Fruit fly (Drosophila melanogaster) whole organism, wandering third instar larva: ENCODE results near the gene CG12502.

Experiments
- Abd-B ChIP-seq: fragments of >200 bp; optimal IDR thresholded peaks from 2 replicates; lab custom pipeline; 2017; ENCODE audit warnings: missing biosample characterization, missing genetic modification characterization
- CG9705 ChIP-seq: fragments of 200-800 bp; sonication (Bioruptor generic); optimal IDR thresholded peaks from 2 replicates; lab custom pipeline; 2018; ENCODE audit warnings: missing biosample characterization, mild to moderate bottlenecking, missing genetic modification characterization
- CrebA ChIP-seq: fragments of 200-800 bp; sonication (Bioruptor generic); optimal IDR thresholded peaks from 2 replicates; lab custom pipeline; 2016; ENCODE audit warnings: missing biosample characterization, mild to moderate bottlenecking, missing genetic modification characterization, borderline replicate concordance
- Dfd ChIP-seq: fragments of >200 bp; optimal IDR thresholded peaks from 2 replicates; lab custom pipeline; 2017; ENCODE audit warnings: missing biosample characterization, missing genetic modification characterization
- Dif ChIP-seq: fragments of 200-275, 200-300 bp; sonication (Bioruptor generic); optimal IDR thresholded peaks from 2 replicates; lab custom pipeline; 2018; ENCODE audit warnings: missing biosample characterization, missing genetic modification characterization; ENCODE audit not compliant: partially characterized antibody
- GATAd ChIP-seq: sonication (Bioruptor generic); optimal IDR thresholded peaks from 2 replicates; lab custom pipeline; 2016; ENCODE audit warnings: missing biosample characterization, missing genetic modification characterization
- HLH106 ChIP-seq: fragments of 200-800 bp; optimal IDR thresholded peaks from 3 replicates; lab custom pipeline; 2019; ENCODE audit warnings: missing biosample characterization, mild to moderate bottlenecking, missing genetic modification characterization, moderate library complexity
- Hnf4 ChIP-seq: fragments of 200-800 bp; sonication (Bioruptor generic); optimal IDR thresholded peaks from 2 replicates; lab custom pipeline; 2016; ENCODE audit warnings: missing biosample characterization, mild to moderate bottlenecking, missing genetic modification characterization
- Hr78 ChIP-seq: fragments of >200 bp; optimal IDR thresholded peaks from 2 replicates; lab custom pipeline; 2017; ENCODE audit warnings: missing biosample characterization, missing genetic modification characterization
- Hr83 ChIP-seq: fragments of 200-300 bp; sonication (Bioruptor generic); optimal IDR thresholded peaks from 2 replicates; lab custom pipeline; 2016; ENCODE audit warnings: missing biosample characterization, mild to moderate bottlenecking, missing genetic modification characterization, moderate library complexity; ENCODE audit not compliant: poor library complexity, severe bottlenecking
- Myc ChIP-seq: fragments of >200 bp; optimal IDR thresholded peaks from 2 replicates; lab custom pipeline; 2017
- N ChIP-seq: fragments of >200 bp; optimal IDR thresholded peaks from 2 replicates; lab custom pipeline; 2018; ENCODE audit warnings: missing biosample characterization, missing external identifiers, missing genetic modification characterization
- OdsH ChIP-seq: fragments of 200-800 bp; sonication (Bioruptor generic); optimal IDR thresholded peaks from 2 replicates; lab custom pipeline; 2016; ENCODE audit warnings: missing biosample characterization, mild to moderate bottlenecking, missing genetic modification characterization
- Rel ChIP-seq, 2 experiments: fragments of 200-800 bp; sonication (Bioruptor generic) in 1 of 2; optimal IDR thresholded peaks; 2 replicates in 1 of 2; 3 replicates in 1 of 2; lab custom pipeline; 2016 to 2019; ENCODE audit warnings: mild to moderate bottlenecking in 2 of 2, missing biosample characterization in 2 of 2, missing genetic modification characterization in 2 of 2, moderate library complexity in 1 of 2
- Sp1 ChIP-seq: fragments of 200-800 bp; sonication (Bioruptor generic); optimal IDR thresholded peaks from 3 replicates; lab custom pipeline; 2019; ENCODE audit warnings: missing biosample characterization, mild to moderate bottlenecking, missing genetic modification characterization, moderate library complexity
- Vsx2 ChIP-seq: fragments of 200-300, 225-300 bp; sonication (Bioruptor generic); optimal IDR thresholded peaks from 2 replicates; lab custom pipeline; 2018; ENCODE audit warnings: missing biosample characterization, missing genetic modification characterization; ENCODE audit not compliant: partially characterized antibody
- br ChIP-seq: fragments of 200-800 bp; sonication (Bioruptor generic); optimal IDR thresholded peaks from 2 replicates; lab custom pipeline; 2016; ENCODE audit warnings: missing biosample characterization, missing genetic modification characterization
- brk ChIP-seq: fragments of 200-800 bp; sonication (Bioruptor generic); optimal IDR thresholded peaks from 2 replicates; lab custom pipeline; 2016; ENCODE audit warnings: missing biosample characterization, mild to moderate bottlenecking, missing genetic modification characterization
- dl ChIP-seq, 2 experiments: fragments of 175-275, 200-275 bp in 1 of 2; fragments of 200-275 bp in 1 of 2; sonication (Bioruptor generic); optimal IDR thresholded peaks; lab custom pipeline; 2018; ENCODE audit warnings: mild to moderate bottlenecking in 2 of 2, missing biosample characterization in 2 of 2, missing genetic modification characterization in 2 of 2, moderate library complexity in 2 of 2; ENCODE audit not compliant: partially characterized antibody in 2 of 2, insufficient read depth in 1 of 2
- dsf ChIP-seq: sonication (Bioruptor generic); optimal IDR thresholded peaks from 2 replicates; lab custom pipeline; 2016; ENCODE audit warnings: missing biosample characterization, missing genetic modification characterization, borderline replicate concordance
- ey ChIP-seq: fragments of 200-800 bp; sonication (Bioruptor generic); optimal IDR thresholded peaks from 2 replicates; lab custom pipeline; 2016; ENCODE audit warnings: missing biosample characterization, missing genetic modification characterization
- foxo ChIP-seq, 2 experiments: fragments of 200-800 bp; sonication (Bioruptor generic); optimal IDR thresholded peaks; 2 replicates in 1 of 2; 3 replicates in 1 of 2; lab custom pipeline; 2016 to 2017; ENCODE audit warnings: missing biosample characterization in 2 of 2, missing genetic modification characterization in 2 of 2
- fru ChIP-seq: fragments of 200-800 bp; sonication (Bioruptor generic); optimal IDR thresholded peaks from 3 replicates; lab custom pipeline; 2016; ENCODE audit warnings: missing biosample characterization, mild to moderate bottlenecking, missing genetic modification characterization
- h ChIP-seq: fragments of 200-800 bp; sonication (Bioruptor generic); optimal IDR thresholded peaks from 3 replicates; lab custom pipeline; 2016; ENCODE audit warnings: missing biosample characterization, mild to moderate bottlenecking, missing genetic modification characterization
- jim ChIP-seq: fragments of 175-275, 200-325 bp; sonication (Bioruptor generic); optimal IDR thresholded peaks from 2 replicates; lab custom pipeline; 2016; ENCODE audit warnings: missing biosample characterization, mild to moderate bottlenecking, missing genetic modification characterization
- lola ChIP-seq: fragments of >200 bp; optimal IDR thresholded peaks from 2 replicates; lab custom pipeline; 2017; ENCODE audit warnings: missing biosample characterization, missing genetic modification characterization
- rgr ChIP-seq: fragments of 200-800 bp; sonication (Bioruptor generic); optimal IDR thresholded peaks from 3 replicates; lab custom pipeline; 2016; ENCODE audit warnings: missing biosample characterization, mild to moderate bottlenecking, missing genetic modification characterization
- sv ChIP-seq: fragments of 200-800 bp; sonication (Bioruptor generic); optimal IDR thresholded peaks from 3 replicates; lab custom pipeline; 2016; ENCODE audit warnings: missing biosample characterization, missing genetic modification characterization
- tai ChIP-seq: sonication (Bioruptor generic); optimal IDR thresholded peaks from 2 replicates; lab custom pipeline; 2016; ENCODE audit warnings: missing biosample characterization, missing genetic modification characterization
- usp ChIP-seq: fragments of >200 bp; optimal IDR thresholded peaks from 2 replicates; lab custom pipeline; 2017; ENCODE audit warnings: missing biosample characterization, missing genetic modification characterization
- woc ChIP-seq: sonication (Bioruptor generic); optimal IDR thresholded peaks from 2 replicates; lab custom pipeline; 2016; ENCODE audit warnings: missing biosample characterization, mild to moderate bottlenecking, missing genetic modification characterization

CG12502 gene

dm6 chr3L:881496-882235 lies 16.5 kb downstream of the CG12502 start, which contains the start of gene CG13907:
TSS of gene CG13907 (minus strand) at chr3L:882013.
- TF ChIP-seq Dif (GFP tag; lab: Kevin White, UChicago) (peak; percentile 83), br (GFP tag; lab: Kevin White, UChicago) (no peak), woc (GFP tag; lab: Kevin White, UChicago) (no peak), dsf (GFP tag; lab: Kevin White, UChicago) (no peak), N (GFP tag; lab: Kevin White, UChicago) (no peak), dl (GFP tag; optimal IDR thresholded peaks at IDR 0.05; lab: Kevin White, UChicago; ENCODE audit: insufficient read depth in 1 of 2, partially characterized antibody in 2 of 2) (peak; percentile 77 to 82), Hnf4 (GFP tag; lab: Kevin White, UChicago) (peak; percentile 30), rgr (GFP tag; lab: Kevin White, UChicago) (peak; percentile 31), fru (GFP tag; lab: Kevin White, UChicago) (no peak), OdsH (GFP tag; lab: Kevin White, UChicago) (no peak)

- TF ChIP-seq OdsH (GFP tag; lab: Kevin White, UChicago) (no peak), Dfd (GFP tag; lab: Kevin White, UChicago) (no peak), usp (GFP tag; lab: Kevin White, UChicago) (no peak), Myc (no peak), brk (GFP tag; lab: Kevin White, UChicago) (no peak), CrebA (GFP tag; lab: Kevin White, UChicago) (no peak), Hr83 (no peak), GATAd (no peak), Abd-B (no peak)
These were observed 17.2 kb downstream of the CG12502 start for dm6 chr3L:882236-882891.

- TF ChIP-seq jim (no peak), rgr (GFP tag; lab: Kevin White, UChicago) (no peak), HLH106 (tag; lab: Kevin White, UChicago) (no peak), CrebA (GFP tag; lab: Kevin White, UChicago) (no peak), Vsx2 (GFP tag; lab: Kevin White, UChicago) (no peak), ey (GFP tag; lab: Kevin White, UChicago) (no peak), Sp1 (GFP tag; lab: Kevin White, UChicago) (no peak), Myc (no peak), Hr83 (no peak), foxo (GFP tag; optimal IDR thresholded peaks at IDR 0.05; lab: Kevin White, UChicago) (no peak), N (GFP tag; lab: Kevin White, UChicago) (no peak), usp (GFP tag; lab: Kevin White, UChicago) (no peak)
These were observed 17.7 kb downstream of the CG12502 start for dm6 chr3L:882892-883255.

dm6 chr3L:883786-884185 lies 18.6 kb downstream of the CG12502 start:
- TF ChIP-seq dsf (GFP tag; lab: Kevin White, UChicago) (no peak), h (GFP tag; lab: Kevin White, UChicago) (no peak), OdsH (GFP tag; lab: Kevin White, UChicago) (no peak), jim (no peak), Rel (GFP tag; optimal IDR thresholded peaks at IDR 0.05; lab: Kevin White, UChicago) (no peak), Rel (tag; optimal IDR thresholded peaks at IDR 0.05; lab: Kevin White, UChicago) (no peak), br (GFP tag; lab: Kevin White, UChicago) (no peak), tai (GFP tag; lab: Kevin White, UChicago) (no peak), Hr78 (GFP tag; lab: Kevin White, UChicago) (no peak), sv (GFP tag; lab: Kevin White, UChicago) (no peak), Hr83 (no peak), CG9705 (GFP tag; lab: Kevin White, UChicago) (no peak), lola (GFP tag; lab: Kevin White, UChicago) (no peak), fru (GFP tag; lab: Kevin White, UChicago) (no peak)
- TF ChIP-seq, all 38 proteins: peak for 0
